Worm (Caenorhabditis elegans): ENCODE results near the gene maph-9.

- TF ChIP-seq ama-1 (optimal IDR thresholded peaks at IDR 0.05): no peak
- no peak for TF ChIP-seq sea-1 (GFP tag; conservative IDR thresholded peaks at IDR 0.05)
- TF ChIP-seq ets-7 (tag; optimal IDR thresholded peaks at IDR 0.05): no peak
- TF ChIP-seq flt-1 (GFP tag; IDR thresholded peaks at IDR 0.05): no peak
These were observed 26.4 kb downstream of the maph-9 start for ce11 chrIV:7182818-7183217.

Measured in whole organism, early embryonic.